Fruit fly (Drosophila melanogaster) whole organism, prepupa: Measurements from ENCODE around the gene sgg.

Source experiments
- CG11294 ChIP-seq: fragments of 200-800 bp; sonication (Bioruptor generic); IDR thresholded peaks from 2 replicates; pipeline ENCODE4 v1.3.6; 2022; ENCODE audit warnings: missing biosample characterization, missing genetic modification characterization
- CG11762 ChIP-seq: fragments of 200-800 bp; sonication (Bioruptor generic); optimal IDR thresholded peaks from 3 replicates; lab custom pipeline; 2016; ENCODE audit warnings: missing biosample characterization, missing genetic modification characterization; ENCODE audit not compliant: insufficient read depth
- CG11902 ChIP-seq: fragments of 200-800 bp; sonication (Bioruptor generic); optimal IDR thresholded peaks from 3 replicates; lab custom pipeline; 2016; ENCODE audit warnings: missing biosample characterization, missing genetic modification characterization
- CG1621 ChIP-seq: fragments of 200-800 bp; sonication (Bioruptor generic); optimal IDR thresholded peaks from 3 replicates; lab custom pipeline; 2018; ENCODE audit warnings: missing biosample characterization, mild to moderate bottlenecking, missing genetic modification characterization
- CG31627 ChIP-seq: fragments of 200-800 bp; sonication (Bioruptor generic); optimal IDR thresholded peaks from 3 replicates; lab custom pipeline; 2016; ENCODE audit warnings: missing biosample characterization, missing genetic modification characterization
- CG32006 ChIP-seq: fragments of 200-800 bp; sonication (Bioruptor generic); optimal IDR thresholded peaks from 3 replicates; lab custom pipeline; 2017; ENCODE audit warnings: missing biosample characterization, mild to moderate bottlenecking, missing genetic modification characterization
- CG34406 ChIP-seq: fragments of 200-800 bp; sonication (Bioruptor generic); optimal IDR thresholded peaks from 3 replicates; lab custom pipeline; 2016; ENCODE audit warnings: missing biosample characterization, missing genetic modification characterization
- CG3919 ChIP-seq: fragments of 200-800 bp; sonication (Bioruptor generic); optimal IDR thresholded peaks from 3 replicates; lab custom pipeline; 2016; ENCODE audit warnings: missing biosample characterization, missing genetic modification characterization
- CG6276 ChIP-seq: fragments of 200-800 bp; sonication (Bioruptor generic); optimal IDR thresholded peaks from 2 replicates; lab custom pipeline; 2017; ENCODE audit warnings: missing biosample characterization, mild to moderate bottlenecking, missing genetic modification characterization
- CG6792 ChIP-seq: fragments of 200-800 bp; sonication (Bioruptor generic); optimal IDR thresholded peaks from 3 replicates; lab custom pipeline; 2016; ENCODE audit warnings: missing biosample characterization, missing genetic modification characterization
- CG6808 ChIP-seq: fragments of 200-800 bp; sonication (Bioruptor generic); optimal IDR thresholded peaks from 3 replicates; lab custom pipeline; 2017; ENCODE audit warnings: missing biosample characterization, missing genetic modification characterization, mild to moderate bottlenecking, moderate library complexity, missing genetic modification reagents
- CG8119 ChIP-seq: fragments of 200-800 bp; sonication (Bioruptor generic); IDR thresholded peaks from 3 replicates; pipeline ENCODE4 v1.3.6; 2022; ENCODE audit warnings: missing biosample characterization, missing genetic modification characterization
- CG8632 ChIP-seq: fragments of 200-800 bp; sonication (Bioruptor generic); optimal IDR thresholded peaks from 3 replicates; lab custom pipeline; 2016; ENCODE audit warnings: missing biosample characterization, missing genetic modification characterization
- CG9139 ChIP-seq: fragments of 200-800 bp; sonication (Bioruptor generic); optimal IDR thresholded peaks from 3 replicates; lab custom pipeline; 2017; ENCODE audit warnings: missing biosample characterization, mild to moderate bottlenecking, missing genetic modification characterization
- Eip78C ChIP-seq: fragments of 200-800 bp; sonication (Bioruptor generic); peaks from one replicate; lab custom pipeline; 2016; ENCODE audit warnings: missing biosample characterization, missing genetic modification characterization
- Eip93F ChIP-seq: fragments of 200-800 bp; sonication (Bioruptor generic); optimal IDR thresholded peaks from 2 replicates; lab custom pipeline; 2016; ENCODE audit warnings: missing biosample characterization, mild to moderate bottlenecking, missing genetic modification characterization
- Ets21C ChIP-seq: fragments of 200-800 bp; sonication (Bioruptor generic); optimal IDR thresholded peaks from 3 replicates; lab custom pipeline; 2016; ENCODE audit warnings: missing biosample characterization, missing genetic modification characterization
- Hr38 ChIP-seq: sonication (Bioruptor generic); optimal IDR thresholded peaks from 2 replicates; lab custom pipeline; 2016; ENCODE audit warnings: missing biosample characterization, missing genetic modification characterization
- Hr39 ChIP-seq: fragments of 200-800 bp; sonication (Bioruptor generic); optimal IDR thresholded peaks from 2 replicates; lab custom pipeline; 2016; ENCODE audit warnings: missing biosample characterization, missing genetic modification characterization
- Hr4 ChIP-seq: fragments of 200-800 bp; sonication (Bioruptor generic); optimal IDR thresholded peaks from 3 replicates; lab custom pipeline; 2016; ENCODE audit warnings: missing biosample characterization, missing genetic modification characterization
- Lpt ChIP-seq: fragments of 200-800 bp; sonication (Bioruptor generic); optimal IDR thresholded peaks from 3 replicates; lab custom pipeline; 2016; ENCODE audit warnings: missing biosample characterization, missing genetic modification characterization
- Met ChIP-seq: fragments of 200-800 bp; sonication (Bioruptor generic); optimal IDR thresholded peaks from 3 replicates; lab custom pipeline; 2016; ENCODE audit warnings: missing biosample characterization, missing genetic modification characterization
- OdsH ChIP-seq: fragments of 200-800 bp; sonication (Bioruptor generic); optimal IDR thresholded peaks from 3 replicates; lab custom pipeline; 2016; ENCODE audit warnings: missing biosample characterization, missing genetic modification characterization
- Smox ChIP-seq: fragments of 200-800 bp; sonication (Bioruptor generic); optimal IDR thresholded peaks from 3 replicates; lab custom pipeline; 2016; ENCODE audit warnings: missing biosample characterization, missing genetic modification characterization
- Sox15 ChIP-seq: fragments of 200-800 bp; sonication (Bioruptor generic); optimal IDR thresholded peaks from 3 replicates; lab custom pipeline; 2016; ENCODE audit warnings: missing biosample characterization, missing genetic modification characterization
- achi ChIP-seq: fragments of 200-800 bp; sonication (Bioruptor generic); optimal IDR thresholded peaks from 3 replicates; lab custom pipeline; 2016; ENCODE audit warnings: missing biosample characterization, missing genetic modification characterization
- acj6 ChIP-seq: fragments of 200-800 bp; sonication (Bioruptor generic); optimal IDR thresholded peaks from 3 replicates; lab custom pipeline; 2016; ENCODE audit warnings: missing biosample characterization, missing genetic modification characterization
- dsx ChIP-seq: fragments of 200-800 bp; optimal IDR thresholded peaks from 3 replicates; lab custom pipeline; 2019; ENCODE audit warnings: missing biosample characterization, mild to moderate bottlenecking, missing genetic modification characterization, moderate library complexity; ENCODE audit not compliant: poor library complexity, severe bottlenecking
- esn ChIP-seq: fragments of 200-800 bp; sonication (Bioruptor generic); optimal IDR thresholded peaks from 2 replicates; lab custom pipeline; 2016; ENCODE audit warnings: missing biosample characterization, mild to moderate bottlenecking, missing genetic modification characterization, moderate library complexity
- fd59A ChIP-seq: fragments of 200-800 bp; sonication (Bioruptor generic); optimal IDR thresholded peaks from 2 replicates; lab custom pipeline; 2017; ENCODE audit warnings: missing biosample characterization, mild to moderate bottlenecking, missing genetic modification characterization, missing genetic modification reagents
- fkh ChIP-seq: fragments of 200-800 bp; sonication (Bioruptor generic); optimal IDR thresholded peaks from 3 replicates; lab custom pipeline; 2017; ENCODE audit warnings: missing biosample characterization, mild to moderate bottlenecking, missing genetic modification characterization, moderate library complexity
- lz ChIP-seq: fragments of 200-800 bp; sonication (Bioruptor generic); optimal IDR thresholded peaks from 3 replicates; lab custom pipeline; 2016; ENCODE audit warnings: missing biosample characterization, missing genetic modification characterization
- net ChIP-seq: fragments of 200-800 bp; sonication (Bioruptor generic); optimal IDR thresholded peaks from 3 replicates; lab custom pipeline; 2016; ENCODE audit warnings: missing biosample characterization, missing genetic modification characterization
- salr ChIP-seq, 2 experiments: fragments of 200-800 bp; sonication (Bioruptor generic); optimal IDR thresholded peaks; 3 replicates each; lab custom pipeline; 2016 to 2018; ENCODE audit warnings: missing biosample characterization in 2 of 2, missing genetic modification characterization in 2 of 2, mild to moderate bottlenecking in 1 of 2
- spab ChIP-seq: fragments of 200-800 bp; sonication (Bioruptor generic); optimal IDR thresholded peaks from 2 replicates; lab custom pipeline; 2017; ENCODE audit warnings: missing biosample characterization, mild to moderate bottlenecking, missing genetic modification characterization, missing genetic modification reagents
- ss ChIP-seq, 2 experiments: fragments of 200-800 bp; sonication (Bioruptor generic); optimal IDR thresholded peaks; 2 replicates in 1 of 2; 3 replicates in 1 of 2; lab custom pipeline; 2017 to 2018; ENCODE audit warnings: mild to moderate bottlenecking in 2 of 2, missing biosample characterization in 2 of 2, missing genetic modification characterization in 2 of 2, moderate library complexity in 1 of 2
- topi ChIP-seq: fragments of 200-800 bp; sonication (Bioruptor generic); optimal IDR thresholded peaks from 3 replicates; lab custom pipeline; 2016; ENCODE audit warnings: missing biosample characterization, missing genetic modification characterization
- vri ChIP-seq: fragments of 200-800 bp; sonication (Bioruptor generic); optimal IDR thresholded peaks from 3 replicates; lab custom pipeline; 2016; ENCODE audit warnings: missing biosample characterization, mild to moderate bottlenecking, missing genetic modification characterization

Gene sgg

DNA sequence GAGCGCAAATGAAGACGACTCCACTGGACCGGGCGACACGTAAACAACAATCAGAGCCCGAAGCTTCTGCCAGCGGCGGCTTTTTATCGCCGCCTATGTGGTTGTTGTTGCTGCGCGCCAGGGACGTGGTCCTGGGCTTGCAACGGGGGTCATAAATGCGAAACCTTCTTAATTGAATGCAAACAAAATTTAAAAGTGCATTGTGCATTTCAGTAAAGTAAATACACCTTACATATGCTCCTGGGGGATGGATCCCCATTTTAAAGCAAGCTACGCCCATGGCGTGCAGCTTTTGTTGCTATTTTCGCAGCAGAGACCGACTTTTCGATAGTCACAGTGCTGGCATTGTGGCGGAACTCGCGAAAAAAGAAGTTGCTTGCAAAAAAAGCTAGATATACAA, 69.9 kb downstream of the sgg start, which contains the start of gene Ugalt (continued):
- TF ChIP-seq CG3919 (GFP tag; lab: Kevin White, UChicago) (peak; percentile 100), CG6792 (GFP tag; lab: Kevin White, UChicago) (peak; percentile 100), salr (GFP tag; optimal IDR thresholded peaks at IDR 0.05; lab: Kevin White, UChicago) (peak; percentile 100), Eip78C (peak; percentile 100), Smox (peak; percentile 100), esn (peak; percentile 100), CG1621 (peak; percentile 100), topi (peak; percentile 100), ss (GFP tag; optimal IDR thresholded peaks at IDR 0.05; lab: Kevin White, UChicago) (peak; percentile 100), dsx (GFP tag; lab: Kevin White, UChicago) (peak; percentile 100), CG32006 (GFP tag; lab: Kevin White, UChicago) (peak; percentile 100), net (peak; percentile 100), CG6276 (GFP tag; lab: Kevin White, UChicago) (peak; percentile 100), CG6808 (GFP tag; lab: Kevin White, UChicago) (peak; percentile 100), CG9139 (GFP tag; lab: Kevin White, UChicago) (peak; percentile 100), Met (GFP tag; lab: Kevin White, UChicago) (peak; percentile 100), Hr4 (GFP tag; lab: Kevin White, UChicago) (peak; percentile 100), Hr38 (GFP tag; lab: Kevin White, UChicago) (peak; percentile 100), Lpt (GFP tag; lab: Kevin White, UChicago) (peak; percentile 100), CG11294 (peak; percentile 100), Eip93F (GFP tag; lab: Kevin White, UChicago) (peak; percentile 100), Ets21C (peak; percentile 100), Sox15 (GFP tag; lab: Kevin White, UChicago) (peak; percentile 100), OdsH (GFP tag; lab: Kevin White, UChicago) (peak; percentile 100), CG8632 (GFP tag; lab: Kevin White, UChicago) (peak; percentile 100), Hr39 (peak; percentile 100), fd59A (GFP tag; lab: Kevin White, UChicago) (peak; percentile 100), CG34406 (GFP tag; lab: Kevin White, UChicago) (peak; percentile 100), CG8119 (GFP tag; lab: Robert Waterston, UW) (peak; percentile 100)

DNA sequence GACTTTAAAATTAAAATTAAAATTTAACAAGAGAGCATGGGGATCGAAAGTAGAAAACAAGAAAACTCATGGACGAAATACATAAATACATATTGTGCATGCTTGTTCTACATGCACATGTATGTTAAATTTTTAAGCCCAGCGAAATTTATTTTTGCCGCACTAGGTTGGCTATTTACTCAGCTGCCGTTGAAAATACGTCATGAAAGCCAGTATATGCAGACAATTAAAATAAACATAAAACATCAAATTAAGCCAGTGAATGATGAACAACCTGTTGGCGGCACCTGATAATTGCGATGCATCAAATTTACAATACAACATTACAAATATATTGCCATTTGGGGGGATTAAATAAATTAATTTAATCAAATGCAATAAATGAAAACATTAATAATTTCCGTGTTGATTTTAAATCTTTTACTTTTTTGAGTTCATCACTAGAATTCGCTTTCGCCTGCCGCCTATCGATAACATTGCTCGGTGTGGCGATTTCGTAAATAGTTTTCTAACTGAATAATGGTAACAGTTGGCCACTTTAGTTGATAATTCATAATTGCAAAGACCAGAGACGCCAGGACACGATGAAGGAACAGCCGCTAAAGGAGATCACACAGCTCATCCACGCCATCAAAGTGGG, 70.5 kb downstream of the sgg start, which contains the start of gene eIF2Bbeta:
Gene eIF2Bbeta, plus strand, starts transcription at position 438 of the 640 bp plus-strand sequence.
- TF ChIP-seq acj6 (no peak), CG6276 (GFP tag; lab: Kevin White, UChicago) (no peak), CG11902 (GFP tag; lab: Kevin White, UChicago) (no peak), lz (GFP tag; lab: Kevin White, UChicago) (no peak), Sox15 (GFP tag; lab: Kevin White, UChicago) (no peak), CG31627 (GFP tag; lab: Kevin White, UChicago) (peak; percentile 1), vri (no peak)

DNA sequence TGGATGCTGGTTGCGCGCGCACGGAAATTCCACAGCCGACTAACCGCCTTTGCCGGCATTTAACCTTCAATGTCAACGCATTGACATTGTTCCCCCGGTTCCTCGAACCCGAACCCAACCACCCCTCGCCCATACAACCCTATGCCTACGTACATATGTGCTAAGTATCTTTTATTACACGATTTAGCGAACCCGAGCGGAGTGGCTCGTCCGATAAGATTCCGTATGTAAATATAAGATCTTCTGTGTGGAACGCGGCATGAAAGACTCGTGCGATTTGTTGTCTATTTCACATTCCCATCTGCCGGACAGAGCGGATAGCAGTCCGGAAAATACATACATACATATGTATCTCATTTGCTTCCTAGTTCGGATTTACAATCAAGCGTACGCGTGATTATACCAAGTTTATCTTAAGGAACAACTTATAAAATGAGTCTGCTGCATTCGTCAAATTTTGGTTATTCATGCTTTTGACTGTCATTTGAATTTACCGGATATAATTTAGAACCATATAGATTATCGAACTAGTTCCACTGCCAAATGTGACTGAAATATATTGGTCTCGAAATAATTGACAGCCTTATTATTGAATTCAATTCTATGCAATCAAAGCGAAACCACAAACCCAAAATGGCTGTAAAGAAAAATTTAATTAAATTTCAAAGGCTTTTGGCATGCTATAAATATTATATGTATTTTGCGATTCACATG, 73.8 kb downstream of the sgg start, which contains the start of gene CG2680:
Gene CG2680, minus strand, starts transcription at position 51 of the 714 bp plus-strand sequence.
- TF ChIP-seq spab (GFP tag; lab: Kevin White, UChicago) (no peak), OdsH (GFP tag; lab: Kevin White, UChicago) (no peak), achi (GFP tag; lab: Kevin White, UChicago) (peak; percentile 9), fkh (GFP tag; lab: Kevin White, UChicago) (peak; percentile 39), CG11762 (GFP tag; lab: Kevin White, UChicago) (no peak), Ets21C (no peak)
